Worm (Caenorhabditis elegans) whole organism, early embryonic: ENCODE results near the gene M03C11.9.

Source experiments
- F13C5.2 ChIP-seq: sonication (generic microtip); optimal IDR thresholded peaks from 2 replicates; lab custom pipeline; 2017; ENCODE audit warnings: mild to moderate bottlenecking, missing genetic modification characterization, inconsistent platforms, missing compliant biosample characterization
- ama-1 ChIP-seq: fragments of 150-350 bp; optimal IDR thresholded peaks from 2 replicates; lab custom pipeline; 2014
- ceh-13 ChIP-seq: fragments of 200-800 bp; sonication (Bioruptor generic); optimal IDR thresholded peaks from 2 replicates; lab custom pipeline; 2018; ENCODE audit warnings: mild to moderate bottlenecking, missing genetic modification characterization, missing compliant biosample characterization
- ceh-36 ChIP-seq: sonication (generic microtip); optimal IDR thresholded peaks from 2 replicates; lab custom pipeline; 2016; ENCODE audit warnings: missing genetic modification characterization, inconsistent platforms, missing compliant biosample characterization
- ets-7 ChIP-seq: sonication (generic microtip); optimal IDR thresholded peaks from 2 replicates; lab custom pipeline; 2016; ENCODE audit warnings: missing genotype, missing genetic modification characterization, missing compliant biosample characterization
- flt-1 ChIP-seq: fragments of 200-800 bp; sonication (Bioruptor generic); IDR thresholded peaks from 2 replicates; pipeline ENCODE4 v1.3.6; 2022; ENCODE audit warnings: missing genetic modification characterization, missing compliant biosample characterization
- hmg-4 ChIP-seq: fragments of 200-800 bp; sonication (Bioruptor generic); optimal IDR thresholded peaks from 2 replicates; lab custom pipeline; 2018; ENCODE audit warnings: mild to moderate bottlenecking, missing genetic modification characterization, missing compliant biosample characterization
- hnd-1 ChIP-seq: sonication (generic microtip); optimal IDR thresholded peaks from 2 replicates; lab custom pipeline; 2016; ENCODE audit warnings: missing genetic modification characterization, missing compliant biosample characterization
- sea-1 ChIP-seq: fragments of 200-800 bp; sonication (Bioruptor generic); conservative IDR thresholded peaks from 2 replicates; pipeline ENCODE4 v1.3.6; 2022; ENCODE audit warnings: missing genetic modification characterization, missing compliant biosample characterization
- tbx-11 ChIP-seq: fragments of 200-800 bp; sonication (Bioruptor generic); IDR thresholded peaks from 2 replicates; pipeline ENCODE4 v1.3.6; 2022; ENCODE audit warnings: missing genetic modification characterization, missing compliant biosample characterization
- tra-4 ChIP-seq: sonication (generic microtip); optimal IDR thresholded peaks from 2 replicates; lab custom pipeline; 2017; ENCODE audit warnings: missing genetic modification characterization, missing compliant biosample characterization

ce11 chrIII:10357598-10358186, 33.8 kb downstream of the M03C11.9 start, which contains the start of gene umps-1:
- TF ChIP-seq flt-1 (GFP tag; lab: Robert Waterston, UW) (no peak), F13C5.2 (no peak), tra-4 (tag; lab: Kevin White, UChicago) (no peak), ama-1 (no peak), tbx-11 (no peak), ets-7 (no peak), hmg-4 (GFP tag; lab: Kevin White, UChicago) (no peak), hnd-1 (tag; lab: Kevin White, UChicago) (no peak), ceh-13 (GFP tag; lab: Kevin White, UChicago) (no peak), sea-1 (GFP tag; lab: Robert Waterston, UW) (no peak), ceh-36 (tag; lab: Kevin White, UChicago) (no peak)
